Worm (Caenorhabditis elegans) whole organism, L2 larva: Measurements from ENCODE around the gene Y17G9B.4.

Experiments
- F13H6.1 ChIP-seq: sonication (generic microtip); optimal IDR thresholded peaks from 2 replicates; lab custom pipeline; 2016; ENCODE audit warnings: missing genetic modification characterization, missing compliant biosample characterization
- R02D3.7 ChIP-seq: fragments of 150-350 bp; optimal IDR thresholded peaks from 2 replicates; lab custom pipeline; 2014; ENCODE audit warnings: missing biosample characterization, missing genetic modification characterization
- Y55F3AM.14 ChIP-seq: fragments of 200-800 bp; sonication (Bioruptor generic); optimal IDR thresholded peaks from 2 replicates; lab custom pipeline; 2018; ENCODE audit warnings: mild to moderate bottlenecking, missing genetic modification characterization, missing compliant biosample characterization
- ZK546.5 ChIP-seq: sonication (generic microtip); optimal IDR thresholded peaks from 2 replicates; lab custom pipeline; 2017; ENCODE audit warnings: missing biosample characterization, missing genetic modification characterization
- alr-1 ChIP-seq: fragments of 150-350 bp; optimal IDR thresholded peaks from 2 replicates; lab custom pipeline; 2014; ENCODE audit warnings: missing biosample characterization, missing genetic modification characterization
- ama-1 ChIP-seq: fragments of 150-350 bp; optimal IDR thresholded peaks from 2 replicates; lab custom pipeline; 2018; ENCODE audit warnings: inconsistent platforms
- blmp-1 ChIP-seq: sonication (generic microtip); optimal IDR thresholded peaks from 2 replicates; lab custom pipeline; 2017; ENCODE audit warnings: missing genetic modification characterization, mild to moderate bottlenecking, missing compliant biosample characterization, antibody characterized with exemption, moderate library complexity; ENCODE audit not compliant: insufficient read depth
- ceh-16 ChIP-seq: fragments of 150-350 bp; optimal IDR thresholded peaks from 2 replicates; lab custom pipeline; 2014; ENCODE audit warnings: missing biosample characterization, missing genetic modification characterization
- ceh-82 ChIP-seq: fragments of 150-350 bp; optimal IDR thresholded peaks from 2 replicates; lab custom pipeline; 2014; ENCODE audit warnings: missing biosample characterization, missing genetic modification characterization
- egl-27 ChIP-seq: sonication (generic microtip); optimal IDR thresholded peaks from 3 replicates; lab custom pipeline; 2017; ENCODE audit warnings: missing biosample characterization, missing genetic modification reagents, missing genetic modification characterization
- elt-1 ChIP-seq: fragments of 150-350 bp; optimal IDR thresholded peaks from 2 replicates; lab custom pipeline; 2014; ENCODE audit warnings: missing biosample characterization, missing genetic modification characterization
- fos-1 ChIP-seq: fragments of 150-350 bp; optimal IDR thresholded peaks from 2 replicates; lab custom pipeline; 2014; ENCODE audit warnings: missing biosample characterization, missing genetic modification characterization
- gmeb-1 ChIP-seq: fragments of 150-350 bp; optimal IDR thresholded peaks from 2 replicates; lab custom pipeline; 2014; ENCODE audit warnings: missing biosample characterization, missing genetic modification characterization
- lin-13 ChIP-seq: fragments of 150-350 bp; optimal IDR thresholded peaks from 2 replicates; lab custom pipeline; 2014; ENCODE audit warnings: missing biosample characterization, missing genetic modification reagents, missing genetic modification characterization
- lsy-2 ChIP-seq, 2 experiments: fragments of 150-350 bp in 1 of 2; sonication (generic microtip) in 1 of 2; optimal IDR thresholded peaks; 2 replicates each; lab custom pipeline; 2014 to 2017; ENCODE audit warnings: missing biosample characterization in 2 of 2, missing genetic modification characterization in 2 of 2
- mab-5 ChIP-seq: fragments of 150-350 bp; optimal IDR thresholded peaks from 2 replicates; lab custom pipeline; 2014; ENCODE audit warnings: missing biosample characterization, missing genetic modification characterization
- mbf-1 ChIP-seq: sonication (generic microtip); optimal IDR thresholded peaks from 2 replicates; lab custom pipeline; 2017; ENCODE audit warnings: missing biosample characterization, missing genetic modification characterization
- mdl-1 ChIP-seq, 2 experiments: fragments of 150-350 bp in 1 of 2; sonication (generic microtip) in 1 of 2; optimal IDR thresholded peaks; 2 replicates each; lab custom pipeline; 2017; ENCODE audit warnings: missing biosample characterization in 2 of 2, missing genetic modification characterization in 2 of 2
- nhr-10 ChIP-seq: sonication (generic microtip); optimal IDR thresholded peaks from 2 replicates; lab custom pipeline; 2017; ENCODE audit warnings: missing biosample characterization, missing genetic modification characterization
- nhr-11 ChIP-seq: fragments of 150-350 bp; optimal IDR thresholded peaks from 2 replicates; lab custom pipeline; 2014; ENCODE audit warnings: missing biosample characterization, missing genetic modification characterization
- nhr-129 ChIP-seq: fragments of 150-350 bp; optimal IDR thresholded peaks from 2 replicates; lab custom pipeline; 2014; ENCODE audit warnings: missing biosample characterization, missing genetic modification characterization
- nhr-21 ChIP-seq: fragments of 150-350 bp; optimal IDR thresholded peaks from 2 replicates; lab custom pipeline; 2014; ENCODE audit warnings: missing biosample characterization, missing genetic modification characterization
- nhr-23 ChIP-seq: fragments of 150-350 bp; optimal IDR thresholded peaks from 2 replicates; lab custom pipeline; 2014; ENCODE audit warnings: missing biosample characterization, missing genetic modification reagents, missing genetic modification characterization
- nhr-237 ChIP-seq: fragments of 150-350 bp; optimal IDR thresholded peaks from 2 replicates; lab custom pipeline; 2014; ENCODE audit warnings: missing biosample characterization, missing genetic modification characterization
- nhr-25 ChIP-seq: fragments of 150-350 bp; sonication (generic microtip); optimal IDR thresholded peaks from 3 replicates; lab custom pipeline; 2014; ENCODE audit warnings: missing biosample characterization, missing genetic modification characterization
- nhr-6 ChIP-seq: fragments of 150-350 bp; optimal IDR thresholded peaks from 2 replicates; lab custom pipeline; 2014; ENCODE audit warnings: missing biosample characterization, missing genetic modification characterization
- nhr-77 ChIP-seq: fragments of 150-350 bp; optimal IDR thresholded peaks from 2 replicates; lab custom pipeline; 2014; ENCODE audit warnings: missing biosample characterization, missing genetic modification characterization
- peb-1 ChIP-seq: fragments of 150-350 bp; optimal IDR thresholded peaks from 2 replicates; lab custom pipeline; 2014; ENCODE audit warnings: missing biosample characterization, missing genetic modification characterization
- sem-4 ChIP-seq: fragments of 150-350 bp; optimal IDR thresholded peaks from 2 replicates; lab custom pipeline; 2014; ENCODE audit warnings: missing biosample characterization, missing genetic modification reagents, missing genetic modification characterization
- skn-1 ChIP-seq: sonication (generic microtip); optimal IDR thresholded peaks from 2 replicates; lab custom pipeline; 2017; ENCODE audit warnings: missing biosample characterization, missing genetic modification characterization
- sma-9 ChIP-seq, 2 experiments: fragments of 150-350 bp in 1 of 2; sonication (generic microtip) in 1 of 2; optimal IDR thresholded peaks; 2 replicates each; lab custom pipeline; 2014 to 2016; ENCODE audit warnings: missing genetic modification characterization in 2 of 2, mild to moderate bottlenecking in 1 of 2, missing biosample characterization in 1 of 2, missing compliant biosample characterization in 1 of 2, missing genetic modification reagents in 1 of 2, moderate library complexity in 1 of 2
- unc-55 ChIP-seq: fragments of 150-350 bp; sonication (generic microtip); optimal IDR thresholded peaks from 3 replicates; lab custom pipeline; 2014; ENCODE audit warnings: missing biosample characterization, missing genetic modification reagents, missing genetic modification characterization
- unc-62 ChIP-seq: fragments of 150-350 bp; optimal IDR thresholded peaks from 2 replicates; lab custom pipeline; 2014; ENCODE audit warnings: missing biosample characterization, missing genetic modification reagents, missing genetic modification characterization
- zag-1 ChIP-seq: fragments of 150-350 bp; optimal IDR thresholded peaks from 2 replicates; lab custom pipeline; 2014; ENCODE audit warnings: missing biosample characterization, missing genetic modification characterization
- ztf-1 ChIP-seq: fragments of 200-800 bp; sonication (Bioruptor generic); conservative IDR thresholded peaks from 2 replicates; pipeline ENCODE4 v1.3.6; 2022; ENCODE audit warnings: missing genetic modification characterization, missing compliant biosample characterization
- ztf-11 ChIP-seq: sonication (generic microtip); optimal IDR thresholded peaks from 2 replicates; lab custom pipeline; 2017; ENCODE audit warnings: missing biosample characterization, missing genetic modification characterization

The Y17G9B.4 gene

ce11 chrIV:4771792-4772191 is 19.9 kb downstream of the Y17G9B.4 start, which contains the start of gene R11E3.2:
R11E3.2 (plus strand) TSS chrIV:4772092.
- TF ChIP-seq gmeb-1 (tag; lab: Kevin White, UChicago) (no peak), fos-1 (tag; lab: Kevin White, UChicago) (peak; percentile 29), elt-1 (tag; lab: Kevin White, UChicago) (no peak), Y55F3AM.14 (GFP tag; lab: Kevin White, UChicago) (no peak), skn-1 (tag; lab: Kevin White, UChicago) (no peak), nhr-25 (no peak), ZK546.5 (tag; lab: Kevin White, UChicago) (no peak), egl-27 (tag; lab: Kevin White, UChicago) (no peak)
- TF ChIP-seq, all 48 proteins: peak for 1

ce11 chrIV:4776001-4776400 is 24.1 kb downstream of the Y17G9B.4 start, which contains the start of gene R11E3.19:
R11E3.19 (minus strand) TSS chrIV:4776101.
- TF ChIP-seq mab-5 (no peak), mdl-1 (tag; optimal IDR thresholded peaks at IDR 0.05; lab: Kevin White, UChicago) (no peak), sma-9 (GFP tag; optimal IDR thresholded peaks at IDR 0.05; lab: Kevin White, UChicago) (no peak), sma-9 (tag; optimal IDR thresholded peaks at IDR 0.05; lab: Kevin White, UChicago) (no peak), F13H6.1 (tag; lab: Kevin White, UChicago) (no peak), nhr-237 (tag; lab: Kevin White, UChicago) (no peak), ztf-11 (tag; lab: Kevin White, UChicago) (no peak), peb-1 (tag; lab: Kevin White, UChicago) (no peak), lsy-2 (tag; optimal IDR thresholded peaks at IDR 0.05; lab: Kevin White, UChicago) (no peak)

ce11 chrIV:4776501-4776900 is 24.6 kb downstream of the Y17G9B.4 start:
- TF ChIP-seq ceh-16 (tag; lab: Kevin White, UChicago) (no peak), Y55F3AM.14 (GFP tag; lab: Kevin White, UChicago) (no peak), sem-4 (tag; lab: Kevin White, UChicago) (no peak), unc-62 (no peak), elt-1 (tag; lab: Kevin White, UChicago) (no peak), mbf-1 (tag; lab: Kevin White, UChicago) (no peak), nhr-129 (tag; lab: Kevin White, UChicago) (no peak), nhr-21 (tag; lab: Kevin White, UChicago) (no peak), blmp-1 (tag; lab: Kevin White, UChicago) (no peak)

ce11 chrIV:4780129-4780528 is 28.2 kb downstream of the Y17G9B.4 start, which contains the start of gene set-15:
set-15 (minus strand) TSS chrIV:4780229.
- no peak for TF ChIP-seq sma-9 (GFP tag; optimal IDR thresholded peaks at IDR 0.05; lab: Kevin White, UChicago)
- no peak for TF ChIP-seq sma-9 (tag; optimal IDR thresholded peaks at IDR 0.05; lab: Kevin White, UChicago)
- no peak for TF ChIP-seq peb-1 (tag; lab: Kevin White, UChicago)
- no peak for TF ChIP-seq egl-27 (tag; lab: Kevin White, UChicago)
- no peak for TF ChIP-seq blmp-1 (tag; lab: Kevin White, UChicago)
- TF ChIP-seq unc-55 (GFP tag; lab: Kevin White, UChicago) = no peak
- no peak for TF ChIP-seq ztf-1 (GFP tag; lab: Robert Waterston, UW)
- TF ChIP-seq ZK546.5 (tag; lab: Kevin White, UChicago) = no peak
- TF ChIP-seq mab-5 = no peak
- no peak for TF ChIP-seq nhr-6
- no peak for TF ChIP-seq ama-1 (lab: Kevin White, UChicago)
- no peak for TF ChIP-seq nhr-77 (tag; lab: Kevin White, UChicago)
- TF ChIP-seq elt-1 (tag; lab: Kevin White, UChicago) = no peak
- TF ChIP-seq zag-1 (tag; lab: Kevin White, UChicago) = no peak
- TF ChIP-seq unc-62 = no peak
- TF ChIP-seq R02D3.7 (tag; lab: Kevin White, UChicago) = no peak
- no peak for TF ChIP-seq nhr-129 (tag; lab: Kevin White, UChicago)
- TF ChIP-seq nhr-11 (tag; lab: Kevin White, UChicago) = no peak
- no peak for TF ChIP-seq mbf-1 (tag; lab: Kevin White, UChicago)

- TF ChIP-seq nhr-129 (tag; lab: Kevin White, UChicago) (peak; percentile 7), nhr-23 (tag; lab: Kevin White, UChicago) (no peak), ztf-1 (GFP tag; lab: Robert Waterston, UW) (no peak), lin-13 (GFP tag; lab: Kevin White, UChicago) (no peak), nhr-6 (no peak), mab-5 (no peak), ceh-82 (tag; lab: Kevin White, UChicago) (no peak), unc-55 (GFP tag; lab: Kevin White, UChicago) (peak; percentile 1), alr-1 (no peak), F13H6.1 (tag; lab: Kevin White, UChicago) (peak; percentile 50), sem-4 (tag; lab: Kevin White, UChicago) (no peak), nhr-10 (tag; lab: Kevin White, UChicago) (no peak)
Observed at ce11 chrIV:4781123-4781522, 29.2 kb downstream of the Y17G9B.4 start.
